Fruit fly (Drosophila melanogaster) whole organism, embryonic: ENCODE data around the gene Muted.

Source experiments
- Aef1 ChIP-seq: fragments of 200-800 bp; sonication (Bioruptor generic); IDR thresholded peaks from 3 replicates; pipeline ENCODE4 v1.3.6; 2022; ENCODE audit warnings: missing biosample characterization, missing genetic modification characterization
- Bgb ChIP-seq: fragments of 200-800 bp; sonication (Bioruptor generic); IDR thresholded peaks from 2 replicates; pipeline ENCODE4 v1.3.6; 2022; ENCODE audit warnings: missing biosample characterization, missing genetic modification characterization; ENCODE audit not compliant: partially characterized antibody
- CG10366 ChIP-seq: fragments of 200-800 bp; sonication (Bioruptor generic); IDR thresholded peaks from 2 replicates; pipeline ENCODE4 v1.3.6; 2022; ENCODE audit warnings: missing biosample characterization, missing genetic modification characterization
- CG10462 ChIP-seq: fragments of 200-800 bp; sonication (Bioruptor generic); optimal IDR thresholded peaks from 2 replicates; lab custom pipeline; 2016; ENCODE audit warnings: missing biosample characterization, missing genetic modification characterization
- CG11723 ChIP-seq: fragments of 200-800 bp; sonication (Bioruptor generic); optimal IDR thresholded peaks from 2 replicates; lab custom pipeline; 2017; ENCODE audit warnings: missing biosample characterization, mild to moderate bottlenecking, missing genetic modification characterization
- CG14710 ChIP-seq: fragments of 200-800 bp; sonication (Bioruptor generic); optimal IDR thresholded peaks from 3 replicates; lab custom pipeline; 2019; ENCODE audit warnings: missing biosample characterization, mild to moderate bottlenecking, missing genetic modification characterization, moderate library complexity
- CG14965 ChIP-seq: fragments of 200-800 bp; sonication (Bioruptor generic); optimal IDR thresholded peaks from 2 replicates; lab custom pipeline; 2016; ENCODE audit warnings: missing biosample characterization, missing genetic modification characterization, borderline replicate concordance
- CG17186 ChIP-seq: fragments of 200-800 bp; sonication (Bioruptor generic); optimal IDR thresholded peaks from 3 replicates; lab custom pipeline; 2017; ENCODE audit warnings: missing biosample characterization, missing genetic modification reagents, missing genetic modification characterization
- CG17361 ChIP-seq: fragments of 200-800 bp; sonication (Bioruptor generic); IDR thresholded peaks from 3 replicates; pipeline ENCODE4 v1.3.6; 2022; ENCODE audit warnings: missing biosample characterization, missing genetic modification characterization
- CG17612 ChIP-seq: fragments of 200-800 bp; sonication (Bioruptor generic); IDR thresholded peaks from 2 replicates; pipeline ENCODE4 v1.3.6; 2022; ENCODE audit warnings: missing biosample characterization, missing genetic modification characterization
- CG17802 ChIP-seq: fragments of 200-800 bp; sonication (Bioruptor generic); optimal IDR thresholded peaks from 2 replicates; lab custom pipeline; 2018; ENCODE audit warnings: missing biosample characterization, mild to moderate bottlenecking, missing genetic modification characterization, moderate library complexity
- CG18476 ChIP-seq: fragments of 200-800 bp; sonication (Bioruptor generic); optimal IDR thresholded peaks from 2 replicates; lab custom pipeline; 2016; ENCODE audit warnings: missing biosample characterization, mild to moderate bottlenecking, missing genetic modification characterization
- CG18619 ChIP-seq: fragments of 200-800 bp; sonication (Bioruptor generic); optimal IDR thresholded peaks from 3 replicates; lab custom pipeline; 2017; ENCODE audit warnings: missing biosample characterization, mild to moderate bottlenecking, missing genetic modification characterization
- CG18764 ChIP-seq: fragments of 200-800 bp; sonication (Bioruptor generic); optimal IDR thresholded peaks from 3 replicates; lab custom pipeline; 2016; ENCODE audit warnings: missing biosample characterization, missing genetic modification characterization
- CG2116 ChIP-seq: fragments of 200-800 bp; sonication (Bioruptor generic); optimal IDR thresholded peaks from 3 replicates; lab custom pipeline; 2018; ENCODE audit warnings: missing biosample characterization, mild to moderate bottlenecking, missing genetic modification characterization
- CG32532 ChIP-seq: fragments of 200-800 bp; sonication (Bioruptor generic); IDR thresholded peaks from 2 replicates; pipeline ENCODE4 v1.3.6; 2022; ENCODE audit warnings: missing biosample characterization, missing genetic modification characterization
- CG34224 ChIP-seq: fragments of 200-800 bp; sonication (Bioruptor generic); IDR thresholded peaks from 3 replicates; pipeline ENCODE4 v1.3.6; 2022; ENCODE audit warnings: missing biosample characterization, missing genetic modification characterization; ENCODE audit not compliant: partially characterized antibody
- CG3838 ChIP-seq: fragments of 200-800 bp; sonication (Bioruptor generic); optimal IDR thresholded peaks from 3 replicates; lab custom pipeline; 2016; ENCODE audit warnings: missing biosample characterization, missing genetic modification characterization
- CG42726 ChIP-seq: fragments of 200-800 bp; sonication (Bioruptor generic); IDR thresholded peaks from 2 replicates; pipeline ENCODE4 v1.3.6; 2022; ENCODE audit warnings: missing biosample characterization, missing genetic modification characterization; ENCODE audit not compliant: partially characterized antibody
- CG43689 ChIP-seq: fragments of 200-800 bp; sonication (Bioruptor generic); IDR thresholded peaks from 2 replicates; pipeline ENCODE4 v1.3.6; 2022; ENCODE audit warnings: missing biosample characterization, missing genetic modification characterization
- CG4820 ChIP-seq: fragments of 200-800 bp; sonication (Bioruptor generic); optimal IDR thresholded peaks from 3 replicates; lab custom pipeline; 2016; ENCODE audit warnings: missing biosample characterization, missing genetic modification characterization
- CG6765 ChIP-seq: fragments of 200-800 bp; sonication (Bioruptor generic); optimal IDR thresholded peaks from 3 replicates; lab custom pipeline; 2017; ENCODE audit warnings: missing biosample characterization, mild to moderate bottlenecking, missing genetic modification characterization
- CG6791 ChIP-seq: fragments of 200-800 bp; sonication (Bioruptor generic); IDR thresholded peaks from 3 replicates; pipeline ENCODE4 v1.3.6; 2022; ENCODE audit warnings: missing biosample characterization, missing genetic modification characterization; ENCODE audit not compliant: partially characterized antibody
- CG7963 ChIP-seq: fragments of 200-800 bp; sonication (Bioruptor generic); IDR thresholded peaks from 3 replicates; pipeline ENCODE4 v1.3.6; 2022; ENCODE audit warnings: missing biosample characterization, missing genetic modification characterization; ENCODE audit not compliant: partially characterized antibody
- CG9797 ChIP-seq: fragments of 200-800 bp; sonication (Bioruptor generic); optimal IDR thresholded peaks from 3 replicates; lab custom pipeline; 2018; ENCODE audit warnings: missing biosample characterization, mild to moderate bottlenecking, missing genetic modification characterization
- CTCF ChIP-seq: fragments of 200-800 bp; sonication (Bioruptor generic); optimal IDR thresholded peaks from 2 replicates; lab custom pipeline; 2017; ENCODE audit warnings: missing biosample characterization, mild to moderate bottlenecking, missing genetic modification characterization, moderate library complexity
- Camta ChIP-seq: fragments of 200-800 bp; sonication (Bioruptor generic); optimal IDR thresholded peaks from 2 replicates; lab custom pipeline; 2016; ENCODE audit warnings: missing biosample characterization, missing genetic modification characterization
- ERR ChIP-seq: fragments of 200-800 bp; sonication (Bioruptor generic); optimal IDR thresholded peaks from 2 replicates; lab custom pipeline; 2016; ENCODE audit warnings: missing biosample characterization, missing genetic modification characterization
- Fer2 ChIP-seq: fragments of 200-800 bp; sonication (Bioruptor generic); optimal IDR thresholded peaks from 2 replicates; lab custom pipeline; 2018; ENCODE audit warnings: missing biosample characterization, mild to moderate bottlenecking, missing genetic modification characterization, moderate library complexity
- Gug ChIP-seq: fragments of 200-800 bp; sonication (Bioruptor generic); IDR thresholded peaks from 4 replicates; pipeline ENCODE4 v1.3.6; 2022; ENCODE audit warnings: missing biosample characterization, missing genetic modification characterization
- HHEX ChIP-seq: fragments of 200-800 bp; sonication (Bioruptor generic); optimal IDR thresholded peaks from 3 replicates; lab custom pipeline; 2017; ENCODE audit warnings: missing biosample characterization, mild to moderate bottlenecking, missing genetic modification characterization, missing genetic modification reagents
- Hmr ChIP-seq: fragments of 200-800 bp; sonication (Bioruptor generic); optimal IDR thresholded peaks from 3 replicates; lab custom pipeline; 2017; ENCODE audit warnings: mild to moderate bottlenecking, missing biosample characterization, missing genetic modification reagents, missing genetic modification characterization
- Lim3 ChIP-seq: fragments of 200-800 bp; sonication (Bioruptor generic); IDR thresholded peaks from 2 replicates; pipeline ENCODE4 v1.3.6; 2022; ENCODE audit warnings: missing biosample characterization, missing genetic modification characterization
- Nf-YC ChIP-seq: fragments of 200-800 bp; optimal IDR thresholded peaks from 3 replicates; lab custom pipeline; 2019; ENCODE audit warnings: missing biosample characterization, mild to moderate bottlenecking, missing genetic modification characterization, moderate library complexity
- Pdp1 ChIP-seq, 2 experiments: fragments of 200-800 bp; sonication (Bioruptor generic); optimal IDR thresholded peaks; 3 replicates each; lab custom pipeline; 2016; ENCODE audit warnings: missing biosample characterization in 2 of 2, missing genetic modification characterization in 2 of 2, mild to moderate bottlenecking in 1 of 2, moderate library complexity in 1 of 2
- Xbp1 ChIP-seq: fragments of 200-800 bp; sonication (Bioruptor generic); optimal IDR thresholded peaks from 3 replicates; lab custom pipeline; 2016; ENCODE audit warnings: missing biosample characterization, mild to moderate bottlenecking, missing genetic modification characterization
- YL-1 ChIP-seq: fragments of 200-800 bp; sonication (Bioruptor generic); optimal IDR thresholded peaks from 3 replicates; lab custom pipeline; 2017; ENCODE audit warnings: missing biosample characterization, mild to moderate bottlenecking, missing genetic modification characterization
- ab ChIP-seq: fragments of 200-800 bp; sonication (Bioruptor generic); optimal IDR thresholded peaks from 2 replicates; lab custom pipeline; 2016; ENCODE audit warnings: missing biosample characterization, missing genetic modification characterization
- danr ChIP-seq: fragments of 200-800 bp; sonication (Bioruptor generic); IDR thresholded peaks from 2 replicates; pipeline ENCODE4 v1.3.6; 2022; ENCODE audit warnings: missing biosample characterization, missing genetic modification characterization
- hb ChIP-seq: fragments of 200-800 bp; sonication (Bioruptor generic); IDR thresholded peaks from 3 replicates; pipeline ENCODE4 v1.3.6; 2022; ENCODE audit warnings: missing biosample characterization, missing genetic modification characterization; ENCODE audit not compliant: partially characterized antibody
- odd ChIP-seq: fragments of 200-800 bp; sonication (Bioruptor generic); optimal IDR thresholded peaks from 2 replicates; lab custom pipeline; 2017; ENCODE audit warnings: missing biosample characterization, mild to moderate bottlenecking, missing genetic modification characterization
- pan ChIP-seq, 4 experiments: fragments of >200 bp in 3 of 4; fragments of 200-800 bp in 1 of 4; sonication (Bioruptor generic) in 1 of 4; optimal IDR thresholded peaks in 3 of 4; IDR thresholded peaks in 1 of 4; 2 replicates each; pipeline versions ENCODE4 v1.3.6 to Lab custom; 2017 to 2022; ENCODE audit warnings: missing biosample characterization in 2 of 4, missing genetic modification characterization in 2 of 4, mixed read lengths in 1 of 4
- ro ChIP-seq: fragments of 200-800 bp; sonication (Bioruptor generic); IDR thresholded peaks from 2 replicates; pipeline ENCODE4 v1.3.6; 2022; ENCODE audit warnings: missing biosample characterization, missing genetic modification characterization
- run ChIP-seq: fragments of 200-800 bp; sonication (Bioruptor generic); optimal IDR thresholded peaks from 3 replicates; lab custom pipeline; 2018; ENCODE audit warnings: missing biosample characterization, mild to moderate bottlenecking, missing genetic modification characterization
- schlank ChIP-seq: fragments of 200-800 bp; sonication (Bioruptor generic); optimal IDR thresholded peaks from 2 replicates; lab custom pipeline; 2018; ENCODE audit warnings: missing biosample characterization, mild to moderate bottlenecking, missing genetic modification characterization
- tna ChIP-seq: fragments of 200-800 bp; sonication (Bioruptor generic); IDR thresholded peaks from 2 replicates; pipeline ENCODE4 v1.3.6; 2022; ENCODE audit warnings: missing biosample characterization, missing genetic modification characterization; ENCODE audit not compliant: partially characterized antibody
- unc-4 ChIP-seq: fragments of 200-800 bp; sonication (Bioruptor generic); IDR thresholded peaks from 2 replicates; pipeline ENCODE4 v1.3.6; 2022; ENCODE audit warnings: missing biosample characterization, missing genetic modification characterization; ENCODE audit not compliant: partially characterized antibody
- vnd ChIP-seq: fragments of 200-800 bp; sonication (Bioruptor generic); IDR thresholded peaks from 3 replicates; pipeline ENCODE4 v1.3.6; 2022; ENCODE audit warnings: missing biosample characterization, missing genetic modification characterization; ENCODE audit not compliant: partially characterized antibody
- zfh1 ChIP-seq: fragments of 200-800 bp; sonication (Bioruptor generic); IDR thresholded peaks from 3 replicates; pipeline ENCODE4 v1.3.6; 2022; ENCODE audit warnings: missing biosample characterization, missing genetic modification characterization

Gene Muted

dm6 chr3R:22397068-22397700, 34.8 kb downstream of the Muted start (continued):
- TF ChIP-seq CG10462 (GFP tag; lab: Kevin White, UChicago) (no peak), CG7963 (GFP tag; lab: Robert Waterston, UW) (peak; percentile 88), CTCF (GFP tag; lab: Kevin White, UChicago) (peak; percentile 55), CG17361 (GFP tag; lab: Robert Waterston, UW) (no peak), CG42726 (GFP tag; lab: Robert Waterston, UW) (peak; percentile 96), Gug (GFP tag; lab: Robert Waterston, UW) (no peak), ERR (no peak), CG4820 (GFP tag; lab: Kevin White, UChicago) (no peak), CG17802 (no peak), CG18476 (GFP tag; lab: Kevin White, UChicago) (no peak), Nf-YC (tag; lab: Kevin White, UChicago) (no peak), Xbp1 (GFP tag; lab: Kevin White, UChicago) (no peak), Aef1 (GFP tag; lab: Robert Waterston, UW) (no peak), Bgb (GFP tag; lab: Robert Waterston, UW) (peak; percentile 87), ro (GFP tag; lab: Robert Waterston, UW) (no peak), CG9797 (GFP tag; lab: Kevin White, UChicago) (no peak), hb (GFP tag; lab: Robert Waterston, UW) (peak; percentile 84), CG32532 (GFP tag; lab: Robert Waterston, UW) (no peak), CG43689 (GFP tag; lab: Robert Waterston, UW) (no peak), Camta (no peak), Hmr (GFP tag; lab: Kevin White, UChicago) (no peak), CG14710 (tag; lab: Kevin White, UChicago) (peak; percentile 5), zfh1 (GFP tag; lab: Robert Waterston, UW) (no peak), CG34224 (GFP tag; lab: Robert Waterston, UW) (peak; percentile 55; the same call in 2 of the 3 replicates), CG6765 (GFP tag; lab: Kevin White, UChicago) (no peak), CG17612 (no peak), CG17186 (GFP tag; lab: Kevin White, UChicago) (no peak), CG18764 (GFP tag; lab: Kevin White, UChicago) (no peak), Fer2 (no peak), unc-4 (GFP tag; lab: Robert Waterston, UW) (peak; percentile 44; the same call in 1 of the 2 replicates), CG11723 (GFP tag; lab: Kevin White, UChicago) (no peak), danr (GFP tag; lab: Robert Waterston, UW) (no peak), Pdp1 (GFP tag; optimal IDR thresholded peaks at IDR 0.05; lab: Kevin White, UChicago) (peak in 1 of 2 experiments; percentile 99), CG18619 (no peak), vnd (GFP tag; lab: Robert Waterston, UW) (peak; percentile 63; the same call in 2 of the 3 replicates), run (tag; lab: Kevin White, UChicago) (no peak), CG3838 (GFP tag; lab: Kevin White, UChicago) (no peak), ab (GFP tag; lab: Kevin White, UChicago) (no peak), CG2116 (GFP tag; lab: Kevin White, UChicago) (peak; percentile 7), odd (no peak), CG14965 (GFP tag; lab: Kevin White, UChicago) (no peak), CG10366 (GFP tag; lab: Robert Waterston, UW) (no peak), YL-1 (GFP tag; lab: Kevin White, UChicago) (no peak), HHEX (GFP tag; lab: Kevin White, UChicago) (no peak), CG6791 (peak; percentile 94), pan (optimal IDR thresholded peaks at IDR 0.05; lab: Kevin White, UChicago) (no peak), pan (GFP tag; optimal IDR thresholded peaks at IDR 0.05 in 1 of 2, IDR thresholded peaks at IDR 0.05 in 1 of 2) (peak in 1 of 2 experiments; percentile 12), Lim3 (GFP tag; lab: Robert Waterston, UW) (no peak), schlank (tag; lab: Kevin White, UChicago) (no peak), tna (GFP tag; lab: Robert Waterston, UW) (peak; percentile 81)
